Worm (Caenorhabditis elegans) whole organism, L4 larva: ENCODE results near the gene F59A1.11.

ENCODE experiments used
- ceh-44 ChIP-seq: fragments of 200-800 bp; sonication (Bioruptor generic); IDR thresholded peaks from 2 replicates; pipeline ENCODE4 v1.3.6; 2022; ENCODE audit warnings: missing genetic modification reagents, missing genetic modification characterization, missing compliant biosample characterization
- fkh-10 ChIP-seq: fragments of 150-350 bp; optimal IDR thresholded peaks from 2 replicates; lab custom pipeline; 2014; ENCODE audit warnings: missing biosample characterization, missing genetic modification reagents, missing genetic modification characterization

DNA sequence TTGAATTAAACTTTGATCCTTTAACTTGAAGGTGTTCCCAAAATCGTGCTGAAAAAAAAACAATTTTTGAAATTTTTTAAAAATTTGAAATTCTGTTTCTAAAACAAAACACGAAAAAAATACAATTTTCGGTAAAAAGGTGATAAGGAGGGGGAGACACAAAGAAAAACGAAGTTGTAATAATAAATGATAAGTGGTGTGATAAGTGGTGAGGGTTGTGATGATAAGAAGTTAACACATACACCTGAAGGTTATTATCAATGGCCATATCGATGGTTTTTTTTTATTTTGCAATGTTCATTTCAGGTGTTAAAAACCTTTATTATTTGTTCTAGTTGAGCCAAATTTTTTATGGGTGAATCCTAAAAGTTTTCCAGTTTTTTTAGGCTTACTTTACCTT lies 48.5 kb upstream of the F59A1.11 start, which contains the start of gene twk-33:
- TF ChIP-seq fkh-10 (no peak), ceh-44 (no peak)
